Fruit fly (Drosophila melanogaster) whole organism, pupa: ENCODE measurements around the gene CG11899.

Experiments used
- CG15710 ChIP-seq: fragments of 200-800 bp; sonication (Bioruptor generic); optimal IDR thresholded peaks from 2 replicates; lab custom pipeline; 2018; ENCODE audit warnings: missing biosample characterization, mild to moderate bottlenecking, missing genetic modification characterization, moderate library complexity
- CG17806 ChIP-seq: fragments of 200-800 bp; sonication (Bioruptor generic); optimal IDR thresholded peaks from 2 replicates; lab custom pipeline; 2018; ENCODE audit warnings: missing biosample characterization, mild to moderate bottlenecking, missing genetic modification characterization, moderate library complexity
- CG32121 ChIP-seq: fragments of 200-800 bp; sonication (Bioruptor generic); IDR thresholded peaks from 2 replicates; pipeline ENCODE4 v1.3.6; 2022; ENCODE audit warnings: missing biosample characterization, missing genetic modification characterization
- CG34367 ChIP-seq: fragments of 200-800 bp; sonication (Bioruptor generic); optimal IDR thresholded peaks from 2 replicates; lab custom pipeline; 2018; ENCODE audit warnings: missing biosample characterization, mild to moderate bottlenecking, missing genetic modification characterization
- CG8159 ChIP-seq: fragments of 200-800 bp; sonication (Bioruptor generic); optimal IDR thresholded peaks from 3 replicates; lab custom pipeline; 2018; ENCODE audit warnings: missing biosample characterization, mild to moderate bottlenecking, missing genetic modification characterization, moderate library complexity
- CG9948 ChIP-seq: fragments of 200-800 bp; sonication (Bioruptor generic); optimal IDR thresholded peaks from 2 replicates; lab custom pipeline; 2018; ENCODE audit warnings: missing biosample characterization, mild to moderate bottlenecking, missing genetic modification characterization, moderate library complexity
- D1 ChIP-seq: fragments of 200-800 bp; sonication (Bioruptor generic); optimal IDR thresholded peaks from 2 replicates; lab custom pipeline; 2018; ENCODE audit warnings: missing biosample characterization, mild to moderate bottlenecking, missing genetic modification characterization, moderate library complexity
- EcR ChIP-seq: fragments of 200-800 bp; sonication (Bioruptor generic); optimal IDR thresholded peaks from 3 replicates; lab custom pipeline; 2019; ENCODE audit warnings: missing biosample characterization, missing genetic modification characterization, mild to moderate bottlenecking, moderate library complexity, missing genetic modification reagents
- Pif1A ChIP-seq: fragments of 200-800 bp; sonication (Bioruptor generic); optimal IDR thresholded peaks from 3 replicates; lab custom pipeline; 2016; ENCODE audit warnings: missing biosample characterization, missing genetic modification characterization
- Snoo ChIP-seq: fragments of 200-800 bp; sonication (Bioruptor generic); optimal IDR thresholded peaks from 3 replicates; lab custom pipeline; 2017; ENCODE audit warnings: missing biosample characterization, mild to moderate bottlenecking, missing genetic modification characterization, inconsistent platforms

- TF ChIP-seq CG17806 (tag; lab: Kevin White, UChicago) (peak; percentile 71), EcR (GFP tag; lab: Kevin White, UChicago) (peak; percentile 41), Snoo (tag; lab: Kevin White, UChicago) (peak; percentile 82), Pif1A (GFP tag; lab: Kevin White, UChicago) (no peak), CG9948 (tag; lab: Kevin White, UChicago) (peak; percentile 73), CG34367 (tag; lab: Kevin White, UChicago) (peak; percentile 72), CG15710 (tag; lab: Kevin White, UChicago) (peak; percentile 77), CG8159 (peak; percentile 80), CG32121 (GFP tag; lab: Robert Waterston, UW) (no peak), D1 (tag; lab: Kevin White, UChicago) (no peak)
These were observed 42.5 kb upstream of the CG11899 start, which contains the start of gene rdog for dm6 chr3R:29157418-29158398.
